Fruit fly (Drosophila melanogaster) whole organism, wandering third instar larva: ENCODE results near the gene Targ3.

Experiments
- Abd-B ChIP-seq: fragments of >200 bp; optimal IDR thresholded peaks from 2 replicates; lab custom pipeline; 2017; ENCODE audit warnings: missing biosample characterization, missing genetic modification characterization
- CG32264 ChIP-seq: fragments of 200-800 bp; sonication (Bioruptor generic); optimal IDR thresholded peaks from 2 replicates; lab custom pipeline; 2016; ENCODE audit warnings: missing biosample characterization, missing genetic modification characterization
- CrebA ChIP-seq: fragments of 200-800 bp; sonication (Bioruptor generic); optimal IDR thresholded peaks from 2 replicates; lab custom pipeline; 2016; ENCODE audit warnings: missing biosample characterization, mild to moderate bottlenecking, missing genetic modification characterization, borderline replicate concordance
- Dif ChIP-seq: fragments of 200-275, 200-300 bp; sonication (Bioruptor generic); optimal IDR thresholded peaks from 2 replicates; lab custom pipeline; 2018; ENCODE audit warnings: missing biosample characterization, missing genetic modification characterization; ENCODE audit not compliant: partially characterized antibody
- GATAd ChIP-seq: sonication (Bioruptor generic); optimal IDR thresholded peaks from 2 replicates; lab custom pipeline; 2016; ENCODE audit warnings: missing biosample characterization, missing genetic modification characterization
- HLH106 ChIP-seq: fragments of 200-800 bp; optimal IDR thresholded peaks from 3 replicates; lab custom pipeline; 2019; ENCODE audit warnings: missing biosample characterization, mild to moderate bottlenecking, missing genetic modification characterization, moderate library complexity
- Hnf4 ChIP-seq: fragments of 200-800 bp; sonication (Bioruptor generic); optimal IDR thresholded peaks from 2 replicates; lab custom pipeline; 2016; ENCODE audit warnings: missing biosample characterization, mild to moderate bottlenecking, missing genetic modification characterization
- Hr78 ChIP-seq: fragments of >200 bp; optimal IDR thresholded peaks from 2 replicates; lab custom pipeline; 2017; ENCODE audit warnings: missing biosample characterization, missing genetic modification characterization
- Hr83 ChIP-seq: fragments of 200-300 bp; sonication (Bioruptor generic); optimal IDR thresholded peaks from 2 replicates; lab custom pipeline; 2016; ENCODE audit warnings: missing biosample characterization, mild to moderate bottlenecking, missing genetic modification characterization, moderate library complexity; ENCODE audit not compliant: poor library complexity, severe bottlenecking
- Jra ChIP-seq: sonication (Bioruptor generic); optimal IDR thresholded peaks from 2 replicates; lab custom pipeline; 2016; ENCODE audit warnings: missing biosample characterization, missing genetic modification characterization
- Mio ChIP-seq: sonication (Bioruptor generic); optimal IDR thresholded peaks from 2 replicates; lab custom pipeline; 2016; ENCODE audit warnings: missing biosample characterization, missing genetic modification characterization
- Myc ChIP-seq: fragments of >200 bp; optimal IDR thresholded peaks from 2 replicates; lab custom pipeline; 2017
- N ChIP-seq: fragments of >200 bp; optimal IDR thresholded peaks from 2 replicates; lab custom pipeline; 2018; ENCODE audit warnings: missing biosample characterization, missing external identifiers, missing genetic modification characterization
- OdsH ChIP-seq: fragments of 200-800 bp; sonication (Bioruptor generic); optimal IDR thresholded peaks from 2 replicates; lab custom pipeline; 2016; ENCODE audit warnings: missing biosample characterization, mild to moderate bottlenecking, missing genetic modification characterization
- Rel ChIP-seq, 2 experiments: fragments of 200-800 bp; sonication (Bioruptor generic) in 1 of 2; optimal IDR thresholded peaks; 2 replicates in 1 of 2; 3 replicates in 1 of 2; lab custom pipeline; 2016 to 2019; ENCODE audit warnings: mild to moderate bottlenecking in 2 of 2, missing biosample characterization in 2 of 2, missing genetic modification characterization in 2 of 2, moderate library complexity in 1 of 2
- Sp1 ChIP-seq: fragments of 200-800 bp; sonication (Bioruptor generic); optimal IDR thresholded peaks from 3 replicates; lab custom pipeline; 2019; ENCODE audit warnings: missing biosample characterization, mild to moderate bottlenecking, missing genetic modification characterization, moderate library complexity
- Vsx2 ChIP-seq: fragments of 200-300, 225-300 bp; sonication (Bioruptor generic); optimal IDR thresholded peaks from 2 replicates; lab custom pipeline; 2018; ENCODE audit warnings: missing biosample characterization, missing genetic modification characterization; ENCODE audit not compliant: partially characterized antibody
- br ChIP-seq: fragments of 200-800 bp; sonication (Bioruptor generic); optimal IDR thresholded peaks from 2 replicates; lab custom pipeline; 2016; ENCODE audit warnings: missing biosample characterization, missing genetic modification characterization
- brk ChIP-seq: fragments of 200-800 bp; sonication (Bioruptor generic); optimal IDR thresholded peaks from 2 replicates; lab custom pipeline; 2016; ENCODE audit warnings: missing biosample characterization, mild to moderate bottlenecking, missing genetic modification characterization
- dl ChIP-seq, 2 experiments: fragments of 175-275, 200-275 bp in 1 of 2; fragments of 200-275 bp in 1 of 2; sonication (Bioruptor generic); optimal IDR thresholded peaks; lab custom pipeline; 2018; ENCODE audit warnings: mild to moderate bottlenecking in 2 of 2, missing biosample characterization in 2 of 2, missing genetic modification characterization in 2 of 2, moderate library complexity in 2 of 2; ENCODE audit not compliant: partially characterized antibody in 2 of 2, insufficient read depth in 1 of 2
- dmrt93B ChIP-seq: fragments of 200-800 bp; sonication (Bioruptor generic); optimal IDR thresholded peaks from 2 replicates; lab custom pipeline; 2018; ENCODE audit warnings: missing biosample characterization, mild to moderate bottlenecking, missing genetic modification characterization
- dsf ChIP-seq: sonication (Bioruptor generic); optimal IDR thresholded peaks from 2 replicates; lab custom pipeline; 2016; ENCODE audit warnings: missing biosample characterization, missing genetic modification characterization, borderline replicate concordance
- ey ChIP-seq: fragments of 200-800 bp; sonication (Bioruptor generic); optimal IDR thresholded peaks from 2 replicates; lab custom pipeline; 2016; ENCODE audit warnings: missing biosample characterization, missing genetic modification characterization
- foxo ChIP-seq, 2 experiments: fragments of 200-800 bp; sonication (Bioruptor generic); optimal IDR thresholded peaks; 2 replicates in 1 of 2; 3 replicates in 1 of 2; lab custom pipeline; 2016 to 2017; ENCODE audit warnings: missing biosample characterization in 2 of 2, missing genetic modification characterization in 2 of 2
- fru ChIP-seq: fragments of 200-800 bp; sonication (Bioruptor generic); optimal IDR thresholded peaks from 3 replicates; lab custom pipeline; 2016; ENCODE audit warnings: missing biosample characterization, mild to moderate bottlenecking, missing genetic modification characterization
- h ChIP-seq: fragments of 200-800 bp; sonication (Bioruptor generic); optimal IDR thresholded peaks from 3 replicates; lab custom pipeline; 2016; ENCODE audit warnings: missing biosample characterization, mild to moderate bottlenecking, missing genetic modification characterization
- jim ChIP-seq: fragments of 175-275, 200-325 bp; sonication (Bioruptor generic); optimal IDR thresholded peaks from 2 replicates; lab custom pipeline; 2016; ENCODE audit warnings: missing biosample characterization, mild to moderate bottlenecking, missing genetic modification characterization
- lola ChIP-seq: fragments of >200 bp; optimal IDR thresholded peaks from 2 replicates; lab custom pipeline; 2017; ENCODE audit warnings: missing biosample characterization, missing genetic modification characterization
- pan ChIP-seq: fragments of >200 bp; optimal IDR thresholded peaks from 2 replicates; lab custom pipeline; 2017
- psq ChIP-seq: fragments of 200-800 bp; sonication (Bioruptor generic); optimal IDR thresholded peaks from 3 replicates; lab custom pipeline; 2017; ENCODE audit warnings: missing biosample characterization, mild to moderate bottlenecking, missing genetic modification characterization, moderate library complexity
- rgr ChIP-seq: fragments of 200-800 bp; sonication (Bioruptor generic); optimal IDR thresholded peaks from 3 replicates; lab custom pipeline; 2016; ENCODE audit warnings: missing biosample characterization, mild to moderate bottlenecking, missing genetic modification characterization
- sage ChIP-seq: fragments of 200-800 bp; sonication (Bioruptor generic); optimal IDR thresholded peaks from 2 replicates; lab custom pipeline; 2016; ENCODE audit warnings: missing biosample characterization, mild to moderate bottlenecking, missing genetic modification characterization
- tai ChIP-seq: sonication (Bioruptor generic); optimal IDR thresholded peaks from 2 replicates; lab custom pipeline; 2016; ENCODE audit warnings: missing biosample characterization, missing genetic modification characterization
- woc ChIP-seq: sonication (Bioruptor generic); optimal IDR thresholded peaks from 2 replicates; lab custom pipeline; 2016; ENCODE audit warnings: missing biosample characterization, mild to moderate bottlenecking, missing genetic modification characterization

The Targ3 gene

DNA sequence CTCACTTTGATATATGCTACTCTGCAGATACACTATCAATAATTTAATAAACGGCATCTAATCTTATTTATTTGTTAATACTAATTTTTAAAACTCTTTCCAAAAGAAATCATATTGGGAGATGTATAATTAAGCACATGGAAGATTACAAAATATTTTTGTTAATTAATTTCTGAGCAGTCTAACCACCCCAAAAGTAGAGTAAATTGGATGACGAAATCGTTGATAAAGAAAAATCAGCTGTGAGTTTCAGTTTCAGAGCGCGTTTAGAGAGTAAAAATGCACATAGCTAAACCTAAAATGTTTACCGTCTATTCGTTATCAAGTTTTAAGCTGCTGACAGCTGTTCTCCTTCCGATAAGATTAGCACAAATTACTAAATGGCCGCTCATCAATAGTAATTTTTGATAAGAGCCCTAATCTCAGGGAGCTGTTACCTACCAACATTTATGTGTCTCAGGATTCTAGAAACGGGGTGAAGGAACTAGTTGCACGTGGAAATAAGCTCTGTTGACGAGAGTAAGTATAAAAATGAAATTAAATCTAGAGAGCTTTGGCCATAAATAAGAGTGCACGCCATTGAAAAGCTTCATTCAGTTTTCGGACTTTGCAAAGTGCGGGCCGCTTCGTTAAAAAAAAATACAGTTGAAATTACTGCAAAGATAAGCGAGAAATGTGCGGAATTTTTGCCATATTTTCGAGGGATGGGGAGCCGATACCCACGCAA is 23.9 kb upstream of the Targ3 start, which contains the start of the genes chb and AsnS:
Gene chb (plus strand): TSS at position 327 of the 727 bp plus-strand sequence.
Gene AsnS (plus strand): TSS at position 592 of the 727 bp plus-strand sequence.
- TF ChIP-seq CG32264 (GFP tag; lab: Kevin White, UChicago), result peak; percentile 64
- TF ChIP-seq ey (GFP tag; lab: Kevin White, UChicago), result peak; percentile 83
- TF ChIP-seq N (GFP tag; lab: Kevin White, UChicago), result no peak
- peak; percentile 86 for TF ChIP-seq OdsH
- peak; percentile 47 for TF ChIP-seq brk (GFP tag; lab: Kevin White, UChicago)
- peak in 1 of 2 experiments; percentile 8 for TF ChIP-seq dl (GFP tag; optimal IDR thresholded peaks at IDR 0.05; lab: Kevin White, UChicago; ENCODE audit: insufficient read depth in 1 of 2, partially characterized antibody in 2 of 2)
- peak in 1 of 2 experiments; percentile 87 for TF ChIP-seq foxo (GFP tag; optimal IDR thresholded peaks at IDR 0.05; lab: Kevin White, UChicago)
- no peak for TF ChIP-seq Abd-B (GFP tag; lab: Kevin White, UChicago)
- TF ChIP-seq h (GFP tag; lab: Kevin White, UChicago), result peak; percentile 87
- TF ChIP-seq dsf, result peak; percentile 44
- TF ChIP-seq Jra (GFP tag; lab: Kevin White, UChicago), result peak; percentile 42
- peak; percentile 87 for TF ChIP-seq woc (GFP tag; lab: Kevin White, UChicago)
- TF ChIP-seq CrebA (GFP tag; lab: Kevin White, UChicago), result peak; percentile 41
- peak; percentile 88 for TF ChIP-seq Sp1 (GFP tag; lab: Kevin White, UChicago)
- no peak for TF ChIP-seq Myc (lab: Kevin White, UChicago)
- peak; percentile 92 for TF ChIP-seq rgr (GFP tag; lab: Kevin White, UChicago)
- peak; percentile 87 for TF ChIP-seq HLH106
- no peak for TF ChIP-seq tai (GFP tag; lab: Kevin White, UChicago)
- TF ChIP-seq sage (GFP tag; lab: Kevin White, UChicago), result peak; percentile 38
- TF ChIP-seq pan (lab: Kevin White, UChicago), result no peak
- TF ChIP-seq Hnf4, result peak; percentile 82
- peak; percentile 71 for TF ChIP-seq fru (GFP tag; lab: Kevin White, UChicago)
- TF ChIP-seq Vsx2, result no peak
- TF ChIP-seq Hr83, result peak; percentile 35
- no peak for TF ChIP-seq jim
- peak; percentile 77 for TF ChIP-seq br (GFP tag; lab: Kevin White, UChicago)
- TF ChIP-seq psq, result peak; percentile 65
- peak; percentile 52 for TF ChIP-seq dmrt93B (GFP tag; lab: Kevin White, UChicago)
- no peak for TF ChIP-seq Rel (GFP tag; optimal IDR thresholded peaks at IDR 0.05; lab: Kevin White, UChicago)
- TF ChIP-seq Rel (tag; optimal IDR thresholded peaks at IDR 0.05; lab: Kevin White, UChicago), result peak; percentile 9

DNA sequence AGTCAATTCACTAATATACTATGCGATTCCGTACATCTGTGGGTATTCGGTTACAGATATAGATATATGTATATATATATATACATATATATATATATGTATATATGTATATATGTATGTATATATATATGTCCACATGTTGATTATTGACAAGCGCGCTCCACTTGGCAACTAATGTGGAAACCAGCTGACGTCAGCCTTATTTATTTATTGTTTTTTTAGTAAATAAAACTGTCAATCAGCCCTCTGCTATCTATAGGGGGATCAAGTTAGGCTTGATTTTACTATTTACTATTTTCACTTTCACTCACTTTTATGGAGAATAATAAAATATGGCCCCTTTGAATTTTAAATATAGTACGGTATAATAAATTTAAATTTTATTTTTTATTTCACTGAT is 21.7 kb upstream of the Targ3 start:
- TF ChIP-seq pan (lab: Kevin White, UChicago) (no peak), Mio (no peak), Sp1 (GFP tag; lab: Kevin White, UChicago) (no peak), dl (GFP tag; optimal IDR thresholded peaks at IDR 0.05; lab: Kevin White, UChicago; ENCODE audit: insufficient read depth in 1 of 2, partially characterized antibody in 2 of 2) (no peak), lola (GFP tag; lab: Kevin White, UChicago) (no peak), GATAd (no peak), Dif (GFP tag; lab: Kevin White, UChicago) (no peak)

DNA sequence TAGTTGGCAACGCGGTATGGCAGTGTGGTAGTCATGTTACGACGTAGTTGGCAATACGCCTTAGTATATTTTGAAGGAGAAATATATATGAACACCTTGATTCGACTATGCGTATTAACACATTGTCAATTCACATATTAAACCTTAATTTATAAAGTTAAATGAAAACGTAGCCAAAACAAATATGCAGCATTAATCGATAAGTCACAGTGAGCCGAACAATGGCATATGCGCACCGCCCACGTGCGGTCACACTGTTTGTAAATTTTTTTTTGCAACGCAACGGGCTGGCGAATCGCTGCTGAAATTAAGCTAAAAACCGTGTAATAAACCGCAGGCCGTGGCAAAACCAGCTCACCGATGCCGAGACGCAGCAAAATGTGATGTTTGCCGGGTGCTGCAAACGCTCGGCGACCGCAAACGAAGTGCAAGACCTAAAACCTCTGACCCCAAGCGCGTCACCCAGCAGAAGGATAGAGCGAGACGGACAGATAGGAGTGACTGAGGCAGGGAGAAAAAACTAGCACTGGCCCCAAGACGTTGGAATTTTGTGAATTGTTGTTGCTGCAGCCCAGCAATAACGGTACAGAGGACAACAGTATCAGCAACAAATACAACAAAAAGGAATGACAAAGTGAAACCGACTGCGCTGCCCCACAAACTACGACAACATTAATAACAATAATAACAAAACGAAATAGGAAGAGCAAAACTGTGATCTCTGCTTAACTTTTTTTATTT is 20.9 kb upstream of the Targ3 start:
- no peak for TF ChIP-seq Hr83
- peak; percentile 17 for TF ChIP-seq br (GFP tag; lab: Kevin White, UChicago)
- TF ChIP-seq dmrt93B (GFP tag; lab: Kevin White, UChicago), result no peak
- TF ChIP-seq Hr78 (GFP tag; lab: Kevin White, UChicago), result no peak
- no peak for TF ChIP-seq Rel (GFP tag; optimal IDR thresholded peaks at IDR 0.05; lab: Kevin White, UChicago)
- peak; percentile 79 for TF ChIP-seq Rel (tag; optimal IDR thresholded peaks at IDR 0.05; lab: Kevin White, UChicago)
- TF ChIP-seq lola (GFP tag; lab: Kevin White, UChicago), result no peak
- peak; percentile 84 for TF ChIP-seq Myc (lab: Kevin White, UChicago)
- TF ChIP-seq OdsH, result no peak
- no peak for TF ChIP-seq rgr (GFP tag; lab: Kevin White, UChicago)
- peak; percentile 5 for TF ChIP-seq Sp1 (GFP tag; lab: Kevin White, UChicago)
- no peak for TF ChIP-seq Vsx2
- no peak for TF ChIP-seq psq
- no peak for TF ChIP-seq CG32264 (GFP tag; lab: Kevin White, UChicago)
- no peak for TF ChIP-seq Dif (GFP tag; lab: Kevin White, UChicago)
